Fruit fly (Drosophila melanogaster) whole organism, pupa: ENCODE measurements around the gene Lip2.

Experiments
- CG10348 ChIP-seq: fragments of 200-800 bp; sonication (Bioruptor generic); IDR thresholded peaks from 2 replicates; pipeline ENCODE4 v1.3.6; 2022; ENCODE audit warnings: missing biosample characterization, missing genetic modification characterization
- CG12605 ChIP-seq: fragments of 200-800 bp; sonication (Bioruptor generic); IDR thresholded peaks from 2 replicates; pipeline ENCODE4 v1.3.6; 2022; ENCODE audit warnings: missing biosample characterization, missing genetic modification characterization
- CG13204 ChIP-seq: fragments of 200-800 bp; sonication (Bioruptor generic); optimal IDR thresholded peaks from 2 replicates; lab custom pipeline; 2018; ENCODE audit warnings: missing biosample characterization, mild to moderate bottlenecking, missing genetic modification characterization, moderate library complexity
- CG14655 ChIP-seq: fragments of 200-800 bp; sonication (Bioruptor generic); optimal IDR thresholded peaks from 3 replicates; lab custom pipeline; 2017; ENCODE audit warnings: mild to moderate bottlenecking, missing biosample characterization, missing genetic modification reagents, missing genetic modification characterization
- CG15710 ChIP-seq: fragments of 200-800 bp; sonication (Bioruptor generic); optimal IDR thresholded peaks from 2 replicates; lab custom pipeline; 2018; ENCODE audit warnings: missing biosample characterization, mild to moderate bottlenecking, missing genetic modification characterization, moderate library complexity
- CG17806 ChIP-seq: fragments of 200-800 bp; sonication (Bioruptor generic); optimal IDR thresholded peaks from 2 replicates; lab custom pipeline; 2018; ENCODE audit warnings: missing biosample characterization, mild to moderate bottlenecking, missing genetic modification characterization, moderate library complexity
- CG32121 ChIP-seq: fragments of 200-800 bp; sonication (Bioruptor generic); IDR thresholded peaks from 2 replicates; pipeline ENCODE4 v1.3.6; 2022; ENCODE audit warnings: missing biosample characterization, missing genetic modification characterization
- CG34367 ChIP-seq: fragments of 200-800 bp; sonication (Bioruptor generic); optimal IDR thresholded peaks from 2 replicates; lab custom pipeline; 2018; ENCODE audit warnings: missing biosample characterization, mild to moderate bottlenecking, missing genetic modification characterization
- CG4496 ChIP-seq: fragments of 200-800 bp; sonication (Bioruptor generic); IDR thresholded peaks from 3 replicates; pipeline ENCODE4 v1.3.6; 2022; ENCODE audit warnings: missing biosample characterization, missing genetic modification characterization
- CG8159 ChIP-seq: fragments of 200-800 bp; sonication (Bioruptor generic); optimal IDR thresholded peaks from 3 replicates; lab custom pipeline; 2018; ENCODE audit warnings: missing biosample characterization, mild to moderate bottlenecking, missing genetic modification characterization, moderate library complexity
- CG8301 ChIP-seq: fragments of 200-800 bp; sonication (Bioruptor generic); optimal IDR thresholded peaks from 2 replicates; lab custom pipeline; 2018; ENCODE audit warnings: missing biosample characterization, mild to moderate bottlenecking, missing genetic modification characterization
- CG9948 ChIP-seq: fragments of 200-800 bp; sonication (Bioruptor generic); optimal IDR thresholded peaks from 2 replicates; lab custom pipeline; 2018; ENCODE audit warnings: missing biosample characterization, mild to moderate bottlenecking, missing genetic modification characterization, moderate library complexity
- D1 ChIP-seq: fragments of 200-800 bp; sonication (Bioruptor generic); optimal IDR thresholded peaks from 2 replicates; lab custom pipeline; 2018; ENCODE audit warnings: missing biosample characterization, mild to moderate bottlenecking, missing genetic modification characterization, moderate library complexity
- EcR ChIP-seq: fragments of 200-800 bp; sonication (Bioruptor generic); optimal IDR thresholded peaks from 3 replicates; lab custom pipeline; 2019; ENCODE audit warnings: missing biosample characterization, missing genetic modification characterization, mild to moderate bottlenecking, moderate library complexity, missing genetic modification reagents
- Ets98B ChIP-seq: fragments of 200-800 bp; sonication (Bioruptor generic); IDR thresholded peaks from 2 replicates; pipeline ENCODE4 v1.3.6; 2022; ENCODE audit warnings: missing biosample characterization, missing genetic modification characterization
- Pif1A ChIP-seq: fragments of 200-800 bp; sonication (Bioruptor generic); optimal IDR thresholded peaks from 3 replicates; lab custom pipeline; 2016; ENCODE audit warnings: missing biosample characterization, missing genetic modification characterization
- Pif1B ChIP-seq: fragments of 200-800 bp; sonication (Bioruptor generic); optimal IDR thresholded peaks from 3 replicates; lab custom pipeline; 2016; ENCODE audit warnings: missing biosample characterization, missing genetic modification characterization
- Snoo ChIP-seq: fragments of 200-800 bp; sonication (Bioruptor generic); optimal IDR thresholded peaks from 3 replicates; lab custom pipeline; 2017; ENCODE audit warnings: missing biosample characterization, mild to moderate bottlenecking, missing genetic modification characterization, inconsistent platforms
- fd96Ca ChIP-seq: fragments of 200-800 bp; sonication (Bioruptor generic); IDR thresholded peaks from 3 replicates; pipeline ENCODE4 v1.3.6; 2022; ENCODE audit warnings: missing biosample characterization, missing genetic modification characterization
- gl ChIP-seq: fragments of 200-800 bp; sonication (Bioruptor generic); optimal IDR thresholded peaks from 2 replicates; lab custom pipeline; 2018; ENCODE audit warnings: missing biosample characterization, mild to moderate bottlenecking, missing genetic modification characterization
- rn ChIP-seq: fragments of 200-800 bp; sonication (Bioruptor generic); IDR thresholded peaks from 2 replicates; pipeline ENCODE4 v1.3.6; 2022; ENCODE audit warnings: missing biosample characterization, missing genetic modification characterization

The Lip2 gene

DNA sequence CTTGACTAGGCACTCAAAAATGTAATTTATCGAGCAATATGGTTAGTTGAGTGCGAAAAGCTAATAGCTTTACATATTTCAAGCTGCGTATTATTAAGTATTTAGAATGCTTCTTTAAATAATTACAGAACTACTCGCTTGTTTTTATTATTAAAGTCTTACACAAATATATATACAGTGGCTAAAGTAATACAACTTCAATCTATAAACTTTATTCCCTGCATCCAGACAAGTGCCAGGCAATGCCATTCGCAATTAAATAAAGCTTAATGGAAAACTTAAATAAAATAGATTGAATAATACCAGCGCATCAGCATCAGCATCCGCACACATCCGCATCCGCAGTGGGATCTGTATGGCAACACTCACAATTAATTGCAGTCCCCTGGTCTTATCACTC is 3.0 kb downstream of the Lip2 start:
- TF ChIP-seq Pif1B (GFP tag; lab: Kevin White, UChicago): no peak
- TF ChIP-seq CG32121: no peak
- no peak for TF ChIP-seq CG9948 (tag; lab: Kevin White, UChicago)
- no peak for TF ChIP-seq Pif1A
- TF ChIP-seq CG17806: no peak
- TF ChIP-seq Ets98B (GFP tag; lab: Robert Waterston, UW): no peak
- TF ChIP-seq EcR (GFP tag; lab: Kevin White, UChicago): no peak
- TF ChIP-seq CG8301 (tag; lab: Kevin White, UChicago): no peak
- no peak for TF ChIP-seq fd96Ca (GFP tag; lab: Robert Waterston, UW)
- no peak for TF ChIP-seq CG15710 (tag; lab: Kevin White, UChicago)
- TF ChIP-seq D1 (tag; lab: Kevin White, UChicago): no peak
- no peak for TF ChIP-seq CG8159 (tag; lab: Kevin White, UChicago)
- no peak for TF ChIP-seq rn (GFP tag; lab: Robert Waterston, UW)
- TF ChIP-seq CG14655: no peak
- no peak for TF ChIP-seq Snoo (tag; lab: Kevin White, UChicago)
- TF ChIP-seq CG10348: no peak
- no peak for TF ChIP-seq gl (tag; lab: Kevin White, UChicago)
- TF ChIP-seq CG4496 (GFP tag; lab: Robert Waterston, UW): no peak
- no peak for TF ChIP-seq CG12605
- TF ChIP-seq CG13204 (GFP tag; lab: Kevin White, UChicago): no peak

- TF ChIP-seq CG4496 (GFP tag; lab: Robert Waterston, UW) (no peak), Snoo (tag; lab: Kevin White, UChicago) (no peak), CG8301 (tag; lab: Kevin White, UChicago) (no peak), EcR (GFP tag; lab: Kevin White, UChicago) (no peak), CG12605 (no peak), CG15710 (tag; lab: Kevin White, UChicago) (no peak), CG10348 (no peak), CG32121 (no peak), CG17806 (no peak), CG13204 (GFP tag; lab: Kevin White, UChicago) (no peak)
Measured at dm6 chr2L:10704425-10704824, 4.8 kb downstream of the Lip2 start.

- TF ChIP-seq CG14655: peak; percentile 58
- TF ChIP-seq Pif1A: peak; percentile 25
- TF ChIP-seq CG12605: peak; percentile 54; the same call in 1 of the 2 replicates
- TF ChIP-seq fd96Ca (GFP tag; lab: Robert Waterston, UW): peak; percentile 69
- TF ChIP-seq D1 (tag; lab: Kevin White, UChicago): no peak
- peak; percentile 76 for TF ChIP-seq Ets98B (GFP tag; lab: Robert Waterston, UW)
- TF ChIP-seq CG8301 (tag; lab: Kevin White, UChicago): peak; percentile 56
- peak; percentile 82 for TF ChIP-seq CG4496 (GFP tag; lab: Robert Waterston, UW)
- 0 out of 2 replicates have a peak, but pooled peaks have one; percentile 13 for TF ChIP-seq rn (GFP tag; lab: Robert Waterston, UW)
- no peak for TF ChIP-seq CG8159 (tag; lab: Kevin White, UChicago)
- peak; percentile 85 for TF ChIP-seq CG32121
- no peak for TF ChIP-seq Snoo (tag; lab: Kevin White, UChicago)
- no peak for TF ChIP-seq CG15710 (tag; lab: Kevin White, UChicago)
- TF ChIP-seq gl (tag; lab: Kevin White, UChicago): no peak
- TF ChIP-seq CG13204 (GFP tag; lab: Kevin White, UChicago): no peak
- no peak for TF ChIP-seq EcR (GFP tag; lab: Kevin White, UChicago)
Measured at dm6 chr2L:10703281-10703680, 6.0 kb downstream of the Lip2 start, which contains the start of gene CG6415. TSS of gene CG6415 (plus strand) at chr2L:10703621.

DNA sequence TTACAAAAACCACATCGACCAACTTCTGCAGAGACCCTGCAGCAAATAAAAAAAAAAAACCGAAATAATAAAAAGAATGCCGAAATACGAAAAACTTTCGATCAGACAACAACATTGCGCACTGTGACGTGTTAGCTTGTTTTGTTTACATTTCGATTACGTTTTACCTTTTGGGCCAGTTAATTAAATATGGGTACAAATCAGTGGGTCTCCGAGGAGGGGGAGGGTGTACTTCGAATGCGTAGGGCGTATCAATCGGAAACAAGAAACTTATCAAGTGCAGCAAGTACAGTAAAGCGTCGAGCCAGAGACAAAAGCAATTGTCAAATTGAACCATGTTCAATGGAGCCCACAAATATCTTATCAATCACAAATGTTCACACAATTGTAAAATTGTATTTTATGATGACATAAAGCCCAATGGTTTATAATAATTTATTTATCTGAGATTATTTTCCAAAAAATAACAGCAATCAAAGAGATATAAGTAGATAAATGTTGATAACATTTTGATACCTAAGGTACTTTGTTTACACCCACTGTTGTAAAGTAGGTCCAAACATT is 7.7 kb downstream of the Lip2 start, which contains the start of gene Lip1:
Gene Lip1, minus strand, starts transcription at position 46 of the 564 bp plus-strand sequence.
- TF ChIP-seq CG15710 (tag; lab: Kevin White, UChicago) (no peak), EcR (GFP tag; lab: Kevin White, UChicago) (no peak), CG34367 (no peak), CG13204 (GFP tag; lab: Kevin White, UChicago) (no peak), CG4496 (GFP tag; lab: Robert Waterston, UW) (no peak), fd96Ca (GFP tag; lab: Robert Waterston, UW) (no peak), gl (tag; lab: Kevin White, UChicago) (no peak), CG12605 (no peak), rn (GFP tag; lab: Robert Waterston, UW) (no peak), D1 (tag; lab: Kevin White, UChicago) (no peak), Snoo (tag; lab: Kevin White, UChicago) (no peak), CG8301 (tag; lab: Kevin White, UChicago) (no peak), CG8159 (tag; lab: Kevin White, UChicago) (no peak), CG14655 (no peak)

DNA sequence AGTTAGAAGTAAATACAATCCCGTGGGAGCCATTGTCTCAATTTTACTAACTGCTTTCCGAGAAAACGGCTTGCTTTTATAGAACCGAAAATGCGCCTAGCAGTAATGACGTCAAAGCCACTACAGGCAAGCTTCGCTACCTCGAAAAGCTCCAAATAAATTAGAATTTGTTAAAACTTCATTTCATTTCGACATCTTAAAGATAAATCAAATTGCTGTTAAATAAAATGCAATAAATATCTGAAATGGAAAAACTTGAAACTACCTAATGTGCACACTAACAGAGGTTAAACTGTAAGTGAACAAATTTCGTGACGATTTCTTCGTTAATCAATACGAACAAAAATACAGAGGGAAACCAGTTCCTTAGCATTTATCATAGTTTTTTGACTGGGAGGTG is 11.3 kb downstream of the Lip2 start, which contains the start of gene CG7300:
Gene CG7300, minus strand, starts transcription at position 52 of the 400 bp plus-strand sequence.
- TF ChIP-seq CG10348 (no peak), rn (GFP tag; lab: Robert Waterston, UW) (no peak), Ets98B (GFP tag; lab: Robert Waterston, UW) (no peak), CG14655 (no peak), fd96Ca (GFP tag; lab: Robert Waterston, UW) (no peak), EcR (GFP tag; lab: Kevin White, UChicago) (no peak), CG32121 (no peak), CG9948 (tag; lab: Kevin White, UChicago) (no peak), Pif1B (GFP tag; lab: Kevin White, UChicago) (no peak), CG8159 (tag; lab: Kevin White, UChicago) (no peak), CG17806 (no peak), CG34367 (no peak), gl (tag; lab: Kevin White, UChicago) (no peak), CG13204 (GFP tag; lab: Kevin White, UChicago) (no peak), CG4496 (GFP tag; lab: Robert Waterston, UW) (no peak), Pif1A (no peak), CG8301 (tag; lab: Kevin White, UChicago) (no peak), D1 (tag; lab: Kevin White, UChicago) (no peak), CG15710 (tag; lab: Kevin White, UChicago) (no peak), Snoo (tag; lab: Kevin White, UChicago) (no peak)
